Worm (Caenorhabditis elegans) whole organism, L2 larva: ENCODE data around the gene pqn-80.

Experiments used
- C34F6.9 ChIP-seq: fragments of 150-350 bp; optimal IDR thresholded peaks from 2 replicates; lab custom pipeline; 2014; ENCODE audit warnings: missing biosample characterization, missing genetic modification characterization
- F13H6.1 ChIP-seq: sonication (generic microtip); optimal IDR thresholded peaks from 2 replicates; lab custom pipeline; 2016; ENCODE audit warnings: missing genetic modification characterization, missing compliant biosample characterization
- R02D3.7 ChIP-seq: fragments of 150-350 bp; optimal IDR thresholded peaks from 2 replicates; lab custom pipeline; 2014; ENCODE audit warnings: missing biosample characterization, missing genetic modification characterization
- Y55F3AM.14 ChIP-seq: fragments of 200-800 bp; sonication (Bioruptor generic); optimal IDR thresholded peaks from 2 replicates; lab custom pipeline; 2018; ENCODE audit warnings: mild to moderate bottlenecking, missing genetic modification characterization, missing compliant biosample characterization
- ZK546.5 ChIP-seq: sonication (generic microtip); optimal IDR thresholded peaks from 2 replicates; lab custom pipeline; 2017; ENCODE audit warnings: missing biosample characterization, missing genetic modification characterization
- alr-1 ChIP-seq: fragments of 150-350 bp; optimal IDR thresholded peaks from 2 replicates; lab custom pipeline; 2014; ENCODE audit warnings: missing biosample characterization, missing genetic modification characterization
- aly-2 ChIP-seq: fragments of 150-350 bp; optimal IDR thresholded peaks from 2 replicates; lab custom pipeline; 2014; ENCODE audit warnings: missing biosample characterization, missing genetic modification characterization
- ama-1 ChIP-seq: fragments of 150-350 bp; optimal IDR thresholded peaks from 2 replicates; lab custom pipeline; 2018; ENCODE audit warnings: inconsistent platforms
- blmp-1 ChIP-seq: sonication (generic microtip); optimal IDR thresholded peaks from 2 replicates; lab custom pipeline; 2017; ENCODE audit warnings: missing genetic modification characterization, mild to moderate bottlenecking, missing compliant biosample characterization, antibody characterized with exemption, moderate library complexity; ENCODE audit not compliant: insufficient read depth
- ceh-16 ChIP-seq: fragments of 150-350 bp; optimal IDR thresholded peaks from 2 replicates; lab custom pipeline; 2014; ENCODE audit warnings: missing biosample characterization, missing genetic modification characterization
- ceh-82 ChIP-seq: fragments of 150-350 bp; optimal IDR thresholded peaks from 2 replicates; lab custom pipeline; 2014; ENCODE audit warnings: missing biosample characterization, missing genetic modification characterization
- crh-2 ChIP-seq: sonication (generic microtip); optimal IDR thresholded peaks from 2 replicates; lab custom pipeline; 2017; ENCODE audit warnings: missing biosample characterization, missing genetic modification characterization
- dmd-4 ChIP-seq: sonication (generic microtip); optimal IDR thresholded peaks from 2 replicates; lab custom pipeline; 2017; ENCODE audit warnings: missing biosample characterization, missing genetic modification characterization
- egl-27 ChIP-seq: sonication (generic microtip); optimal IDR thresholded peaks from 3 replicates; lab custom pipeline; 2017; ENCODE audit warnings: missing biosample characterization, missing genetic modification reagents, missing genetic modification characterization
- elt-1 ChIP-seq: fragments of 150-350 bp; optimal IDR thresholded peaks from 2 replicates; lab custom pipeline; 2014; ENCODE audit warnings: missing biosample characterization, missing genetic modification characterization
- elt-3 ChIP-seq: sonication (generic microtip); optimal IDR thresholded peaks from 2 replicates; lab custom pipeline; 2017; ENCODE audit warnings: missing biosample characterization, missing genetic modification characterization
- fos-1 ChIP-seq: fragments of 150-350 bp; optimal IDR thresholded peaks from 2 replicates; lab custom pipeline; 2014; ENCODE audit warnings: missing biosample characterization, missing genetic modification characterization
- gmeb-1 ChIP-seq: fragments of 150-350 bp; optimal IDR thresholded peaks from 2 replicates; lab custom pipeline; 2014; ENCODE audit warnings: missing biosample characterization, missing genetic modification characterization
- lin-11 ChIP-seq: fragments of 150-350 bp; sonication (generic microtip); optimal IDR thresholded peaks from 2 replicates; lab custom pipeline; 2014; ENCODE audit warnings: missing biosample characterization, missing genetic modification characterization, inconsistent platforms, mixed read lengths
- lin-13 ChIP-seq: fragments of 150-350 bp; optimal IDR thresholded peaks from 2 replicates; lab custom pipeline; 2014; ENCODE audit warnings: missing biosample characterization, missing genetic modification reagents, missing genetic modification characterization
- lin-39 ChIP-seq: fragments of 150-350 bp; optimal IDR thresholded peaks from 2 replicates; lab custom pipeline; 2014; ENCODE audit warnings: missing biosample characterization, missing genetic modification reagents, missing genetic modification characterization
- lsy-2 ChIP-seq, 2 experiments: fragments of 150-350 bp in 1 of 2; sonication (generic microtip) in 1 of 2; optimal IDR thresholded peaks; 2 replicates each; lab custom pipeline; 2014 to 2017; ENCODE audit warnings: missing biosample characterization in 2 of 2, missing genetic modification characterization in 2 of 2
- mab-5 ChIP-seq: fragments of 150-350 bp; optimal IDR thresholded peaks from 2 replicates; lab custom pipeline; 2014; ENCODE audit warnings: missing biosample characterization, missing genetic modification characterization
- mbf-1 ChIP-seq: sonication (generic microtip); optimal IDR thresholded peaks from 2 replicates; lab custom pipeline; 2017; ENCODE audit warnings: missing biosample characterization, missing genetic modification characterization
- mdl-1 ChIP-seq, 2 experiments: fragments of 150-350 bp in 1 of 2; sonication (generic microtip) in 1 of 2; optimal IDR thresholded peaks; 2 replicates each; lab custom pipeline; 2017; ENCODE audit warnings: missing biosample characterization in 2 of 2, missing genetic modification characterization in 2 of 2
- nhr-10 ChIP-seq: sonication (generic microtip); optimal IDR thresholded peaks from 2 replicates; lab custom pipeline; 2017; ENCODE audit warnings: missing biosample characterization, missing genetic modification characterization
- nhr-11 ChIP-seq: fragments of 150-350 bp; optimal IDR thresholded peaks from 2 replicates; lab custom pipeline; 2014; ENCODE audit warnings: missing biosample characterization, missing genetic modification characterization
- nhr-12 ChIP-seq: fragments of 150-350 bp; optimal IDR thresholded peaks from 2 replicates; lab custom pipeline; 2014; ENCODE audit warnings: missing biosample characterization, missing genetic modification characterization
- nhr-129 ChIP-seq: fragments of 150-350 bp; optimal IDR thresholded peaks from 2 replicates; lab custom pipeline; 2014; ENCODE audit warnings: missing biosample characterization, missing genetic modification characterization
- nhr-21 ChIP-seq: fragments of 150-350 bp; optimal IDR thresholded peaks from 2 replicates; lab custom pipeline; 2014; ENCODE audit warnings: missing biosample characterization, missing genetic modification characterization
- nhr-23 ChIP-seq: fragments of 150-350 bp; optimal IDR thresholded peaks from 2 replicates; lab custom pipeline; 2014; ENCODE audit warnings: missing biosample characterization, missing genetic modification reagents, missing genetic modification characterization
- nhr-237 ChIP-seq: fragments of 150-350 bp; optimal IDR thresholded peaks from 2 replicates; lab custom pipeline; 2014; ENCODE audit warnings: missing biosample characterization, missing genetic modification characterization
- nhr-25 ChIP-seq: fragments of 150-350 bp; sonication (generic microtip); optimal IDR thresholded peaks from 3 replicates; lab custom pipeline; 2014; ENCODE audit warnings: missing biosample characterization, missing genetic modification characterization
- nhr-6 ChIP-seq: fragments of 150-350 bp; optimal IDR thresholded peaks from 2 replicates; lab custom pipeline; 2014; ENCODE audit warnings: missing biosample characterization, missing genetic modification characterization
- nhr-77 ChIP-seq: fragments of 150-350 bp; optimal IDR thresholded peaks from 2 replicates; lab custom pipeline; 2014; ENCODE audit warnings: missing biosample characterization, missing genetic modification characterization
- peb-1 ChIP-seq: fragments of 150-350 bp; optimal IDR thresholded peaks from 2 replicates; lab custom pipeline; 2014; ENCODE audit warnings: missing biosample characterization, missing genetic modification characterization
- sem-4 ChIP-seq: fragments of 150-350 bp; optimal IDR thresholded peaks from 2 replicates; lab custom pipeline; 2014; ENCODE audit warnings: missing biosample characterization, missing genetic modification reagents, missing genetic modification characterization
- skn-1 ChIP-seq: sonication (generic microtip); optimal IDR thresholded peaks from 2 replicates; lab custom pipeline; 2017; ENCODE audit warnings: missing biosample characterization, missing genetic modification characterization
- sma-3 ChIP-seq: sonication (generic microtip); optimal IDR thresholded peaks from 2 replicates; lab custom pipeline; 2016; ENCODE audit warnings: missing genetic modification reagents, missing genetic modification characterization, missing compliant biosample characterization
- sma-9 ChIP-seq, 2 experiments: fragments of 150-350 bp in 1 of 2; sonication (generic microtip) in 1 of 2; optimal IDR thresholded peaks; 2 replicates each; lab custom pipeline; 2014 to 2016; ENCODE audit warnings: missing genetic modification characterization in 2 of 2, mild to moderate bottlenecking in 1 of 2, missing biosample characterization in 1 of 2, missing compliant biosample characterization in 1 of 2, missing genetic modification reagents in 1 of 2, moderate library complexity in 1 of 2
- snpc-4 ChIP-seq: fragments of 150-350 bp; optimal IDR thresholded peaks from 2 replicates; lab custom pipeline; 2014; ENCODE audit warnings: missing biosample characterization, missing genetic modification characterization
- unc-39 ChIP-seq: fragments of 150-350 bp; optimal IDR thresholded peaks from 2 replicates; lab custom pipeline; 2014; ENCODE audit warnings: missing biosample characterization, missing genetic modification characterization
- unc-55 ChIP-seq: fragments of 150-350 bp; sonication (generic microtip); optimal IDR thresholded peaks from 3 replicates; lab custom pipeline; 2014; ENCODE audit warnings: missing biosample characterization, missing genetic modification reagents, missing genetic modification characterization
- unc-62 ChIP-seq: fragments of 150-350 bp; optimal IDR thresholded peaks from 2 replicates; lab custom pipeline; 2014; ENCODE audit warnings: missing biosample characterization, missing genetic modification reagents, missing genetic modification characterization
- zag-1 ChIP-seq: fragments of 150-350 bp; optimal IDR thresholded peaks from 2 replicates; lab custom pipeline; 2014; ENCODE audit warnings: missing biosample characterization, missing genetic modification characterization
- ztf-1 ChIP-seq: fragments of 200-800 bp; sonication (Bioruptor generic); conservative IDR thresholded peaks from 2 replicates; pipeline ENCODE4 v1.3.6; 2022; ENCODE audit warnings: missing genetic modification characterization, missing compliant biosample characterization
- ztf-11 ChIP-seq: sonication (generic microtip); optimal IDR thresholded peaks from 2 replicates; lab custom pipeline; 2017; ENCODE audit warnings: missing biosample characterization, missing genetic modification characterization
- ztf-4 ChIP-seq: fragments of 150-350 bp; optimal IDR thresholded peaks from 2 replicates; lab custom pipeline; 2014; ENCODE audit warnings: missing biosample characterization, missing genetic modification characterization

Gene pqn-80

ce11 chrIII:12612519-12612935 lies 13.8 kb upstream of the pqn-80 start:
- TF ChIP-seq elt-3 (tag; lab: Kevin White, UChicago) (no peak), nhr-11 (tag; lab: Kevin White, UChicago) (no peak), nhr-129 (tag; lab: Kevin White, UChicago) (peak; percentile 98), lin-11 (tag; lab: Kevin White, UChicago) (peak; percentile 97), aly-2 (no peak), elt-1 (tag; lab: Kevin White, UChicago) (peak; percentile 76), fos-1 (tag; lab: Kevin White, UChicago) (peak; percentile 99), alr-1 (peak; percentile 78), peb-1 (peak; percentile 73), unc-55 (GFP tag; lab: Kevin White, UChicago) (peak; percentile 98), sem-4 (tag; lab: Kevin White, UChicago) (peak; percentile 100), nhr-23 (tag; lab: Kevin White, UChicago) (no peak), nhr-10 (tag; lab: Kevin White, UChicago) (peak; percentile 76), sma-3 (peak; percentile 99), lin-39 (tag; lab: Kevin White, UChicago) (peak; percentile 86), egl-27 (tag; lab: Kevin White, UChicago) (peak; percentile 100), dmd-4 (no peak), mdl-1 (tag; optimal IDR thresholded peaks at IDR 0.05; lab: Kevin White, UChicago) (peak; percentile 96 to 98), Y55F3AM.14 (GFP tag; lab: Kevin White, UChicago) (peak; percentile 97), sma-9 (GFP tag; optimal IDR thresholded peaks at IDR 0.05; lab: Kevin White, UChicago) (peak; percentile 100), sma-9 (tag; optimal IDR thresholded peaks at IDR 0.05; lab: Kevin White, UChicago) (peak; percentile 99), nhr-25 (tag; lab: Kevin White, UChicago) (peak; percentile 99), skn-1 (peak; percentile 72), nhr-21 (tag; lab: Kevin White, UChicago) (peak; percentile 99), mbf-1 (no peak), blmp-1 (tag; lab: Kevin White, UChicago) (peak; percentile 96), nhr-237 (tag; lab: Kevin White, UChicago) (peak; percentile 90), ama-1 (lab: Kevin White, UChicago) (peak; percentile 87), ZK546.5 (tag; lab: Kevin White, UChicago) (peak; percentile 63), zag-1 (peak; percentile 98), ztf-1 (GFP tag; lab: Robert Waterston, UW) (no peak), mab-5 (peak; percentile 98), ceh-16 (tag; lab: Kevin White, UChicago) (peak; percentile 98), lin-13 (GFP tag; lab: Kevin White, UChicago) (peak; percentile 98), unc-39 (tag; lab: Kevin White, UChicago) (peak; percentile 38), snpc-4 (tag; lab: Kevin White, UChicago) (peak; percentile 84), crh-2 (tag; lab: Kevin White, UChicago) (peak; percentile 99), R02D3.7 (tag; lab: Kevin White, UChicago) (peak; percentile 16), ztf-4 (peak; percentile 99), nhr-12 (tag; lab: Kevin White, UChicago) (peak; percentile 63), nhr-6 (tag; lab: Kevin White, UChicago) (peak; percentile 98), F13H6.1 (tag; lab: Kevin White, UChicago) (peak; percentile 100), gmeb-1 (tag; lab: Kevin White, UChicago) (peak; percentile 92), ceh-82 (tag; lab: Kevin White, UChicago) (peak; percentile 89), ztf-11 (tag; lab: Kevin White, UChicago) (peak; percentile 72), nhr-77 (tag; lab: Kevin White, UChicago) (peak; percentile 79), C34F6.9 (tag; lab: Kevin White, UChicago) (peak; percentile 100), lsy-2 (tag; optimal IDR thresholded peaks at IDR 0.05; lab: Kevin White, UChicago) (peak; percentile 89 to 97), unc-62 (peak; percentile 100)
